Fruit fly (Drosophila melanogaster): ENCODE data around the gene Hsc70-1.

Gene Hsc70-1

DNA sequence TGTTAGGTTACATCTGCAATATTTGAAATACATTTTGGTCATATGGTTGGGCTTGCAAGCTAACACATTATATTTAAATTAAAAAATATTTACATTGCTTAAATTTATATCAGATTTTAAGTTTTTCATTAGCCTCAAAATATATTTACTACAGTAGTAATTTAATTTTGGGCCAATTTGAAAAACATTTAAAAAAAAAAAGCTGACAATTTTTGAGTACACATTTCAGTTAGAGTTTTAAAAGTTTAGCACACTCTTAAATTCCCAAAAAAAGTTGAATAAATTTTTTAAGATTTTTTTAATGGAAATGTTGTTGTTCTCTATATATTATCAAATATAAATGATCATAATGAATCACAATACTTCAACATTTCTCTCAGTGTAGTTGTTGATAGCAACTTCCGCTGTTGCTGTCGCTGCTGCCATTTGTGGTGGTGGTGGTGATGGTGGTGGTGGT, 16.6 kb upstream of the Hsc70-1 start (continued):
- TF ChIP-seq Gug (GFP tag; IDR thresholded peaks at IDR 0.05) (0 out of 4 replicates have a peak, but pooled peaks have one; percentile 11), CG6683 (GFP tag; optimal IDR thresholded peaks at IDR 0.05) (peak; percentile 45), repo (GFP tag; optimal IDR thresholded peaks at IDR 0.05) (no peak), Atf3 (GFP tag; optimal IDR thresholded peaks at IDR 0.05) (peak; percentile 22), CG32532 (GFP tag; IDR thresholded peaks at IDR 0.05) (no peak; the same call in 1 of the 2 replicates), gce (GFP tag; IDR thresholded peaks at IDR 0.05) (no peak), CG13894 (tag; optimal IDR thresholded peaks at IDR 0.05) (no peak), exex (tag; optimal IDR thresholded peaks at IDR 0.05) (peak; percentile 16), CG15073 (GFP tag; optimal IDR thresholded peaks at IDR 0.05) (no peak), tna (GFP tag; IDR thresholded peaks at IDR 0.05; ENCODE audit: partially characterized antibody) (no peak), ham (GFP tag; IDR thresholded peaks at IDR 0.05) (no peak), CG9609 (GFP tag; optimal IDR thresholded peaks at IDR 0.05) (peak; percentile 37), Awh (GFP tag; IDR thresholded peaks at IDR 0.05) (0 out of 2 replicates have a peak, but pooled peaks have one; percentile 5), E2f2 (GFP tag; IDR thresholded peaks at IDR 0.05) (peak; percentile 37; the same call in 1 of the 2 replicates), CG1233 (GFP tag; optimal IDR thresholded peaks at IDR 0.05) (peak; percentile 54), CG12155 (GFP tag; optimal IDR thresholded peaks at IDR 0.05) (peak; percentile 43), CG15696 (tag; optimal IDR thresholded peaks at IDR 0.05) (peak; percentile 64), gcm (GFP tag; optimal IDR thresholded peaks at IDR 0.05) (peak; percentile 68), CG17802 (tag; optimal IDR thresholded peaks at IDR 0.05) (no peak), CG10147 (GFP tag; optimal IDR thresholded peaks at IDR 0.05) (peak; percentile 63), Sox100B (GFP tag; optimal IDR thresholded peaks at IDR 0.05) (peak; percentile 92), trem (tag; optimal IDR thresholded peaks at IDR 0.05) (peak; percentile 59), B-H2 (GFP tag; optimal IDR thresholded peaks at IDR 0.05) (no peak), CG34224 (GFP tag; IDR thresholded peaks at IDR 0.05; ENCODE audit: partially characterized antibody) (no peak), lmd (GFP tag; IDR thresholded peaks at IDR 0.05) (peak; percentile 41), seq (GFP tag; IDR thresholded peaks at IDR 0.05) (peak; percentile 41; the same call in 1 of the 2 replicates), vnd (GFP tag; IDR thresholded peaks at IDR 0.05; ENCODE audit: partially characterized antibody) (no peak), CG2202 (tag; optimal IDR thresholded peaks at IDR 0.05) (peak; percentile 36), CG2120 (GFP tag; optimal IDR thresholded peaks at IDR 0.05) (peak; percentile 37), Lhr (GFP tag; optimal IDR thresholded peaks at IDR 0.05) (peak; percentile 1), Optix (GFP tag; IDR thresholded peaks at IDR 0.05) (no peak), CG1602 (GFP tag; optimal IDR thresholded peaks at IDR 0.05) (peak; percentile 68), Camta (GFP tag; optimal IDR thresholded peaks at IDR 0.05) (peak; percentile 49), Dp (GFP tag; optimal IDR thresholded peaks at IDR 0.05) (no peak), pnt (GFP tag; optimal IDR thresholded peaks at IDR 0.05) (peak; percentile 6), CG11398 (GFP tag; optimal IDR thresholded peaks at IDR 0.05) (no peak), HLHmδ (GFP tag; optimal IDR thresholded peaks at IDR 0.05) (no peak), cg (GFP tag; optimal IDR thresholded peaks at IDR 0.05) (no peak), HmgD (GFP tag; optimal IDR thresholded peaks at IDR 0.05) (no peak), CG12659 (GFP tag; optimal IDR thresholded peaks at IDR 0.05) (peak; percentile 59), CG10959 (GFP tag; IDR thresholded peaks at IDR 0.05) (0 out of 2 replicates have a peak, but pooled peaks have one; percentile 35), Dip2 (GFP tag; IDR thresholded peaks at IDR 0.05) (no peak), pros (GFP tag; optimal IDR thresholded peaks at IDR 0.05) (no peak), dati (GFP tag; IDR thresholded peaks at IDR 0.05) (0 out of 2 replicates have a peak, but pooled peaks have one; percentile 15), CG15269 (tag; optimal IDR thresholded peaks at IDR 0.05) (peak; percentile 68), CG31224 (GFP tag; IDR thresholded peaks at IDR 0.05) (no peak), tap (tag; optimal IDR thresholded peaks at IDR 0.05) (peak; percentile 38), E2f1 (GFP tag; IDR thresholded peaks at IDR 0.05) (no peak; the same call in 1 of the 2 replicates), CG15479 (GFP tag; optimal IDR thresholded peaks at IDR 0.05) (no peak), CG1792 (GFP tag; optimal IDR thresholded peaks at IDR 0.05) (no peak)

Measured in whole organism, embryonic.